Comparison of ENCODE assay signal across 3 fruit fly cellular contexts in genomic region chr3L:9624014-9624413, dm6.
TF ChIP-seq lines count a peak whose summit lies in the region.

Gene CG3335, plus strand, starts transcription at chr3L:9624237.

- TF ChIP-seq CTCF in whole organism, embryonic (GFP tag; optimal IDR thresholded peaks at IDR 0.05; lab: Kevin White, UChicago), result peak; percentile 34

TF ChIP-seq in whole organism, adult, 20 proteins besides CTCF, POLR2A, EP300 and RAD21:
- TF ChIP-seq kay (GFP tag; lab: Kevin White, UChicago; ENCODE audit: borderline replicate concordance), result no peak
- TF ChIP-seq CG11617 (GFP tag; optimal IDR thresholded peaks at IDR 0.05; lab: Kevin White, UChicago), result no peak
- TF ChIP-seq Mnt (GFP tag; optimal IDR thresholded peaks at IDR 0.05; lab: Kevin White, UChicago), result peak; percentile 95
- TF ChIP-seq CG7045 (GFP tag; optimal IDR thresholded peaks at IDR 0.05; lab: Kevin White, UChicago), result no peak
- TF ChIP-seq cic (GFP tag; optimal IDR thresholded peaks at IDR 0.05; lab: Kevin White, UChicago), result no peak
TF ChIP-seq in whole organism, adult: peak in this region for 1.

TF ChIP-seq in whole organism, embryonic, 481 proteins besides CTCF, POLR2A, EP300 and RAD21 (continues in another document):
- TF ChIP-seq CG10431 (GFP tag; optimal IDR thresholded peaks at IDR 0.05; lab: Kevin White, UChicago) (no peak), Opbp (GFP tag; IDR thresholded peaks at IDR 0.05; lab: Robert Waterston, UW; ENCODE audit: partially characterized antibody) (peak; percentile 79; the same call in 2 of the 3 replicates), CHES-1-like (GFP tag; optimal IDR thresholded peaks at IDR 0.05; lab: Kevin White, UChicago) (peak; percentile 14), CG16863 (GFP tag; optimal IDR thresholded peaks at IDR 0.05; lab: Kevin White, UChicago) (no peak), tap (tag; optimal IDR thresholded peaks at IDR 0.05; lab: Kevin White, UChicago) (no peak), CG8290 (GFP tag; optimal IDR thresholded peaks at IDR 0.05; lab: Kevin White, UChicago) (no peak), CG8290 (tag; optimal IDR thresholded peaks at IDR 0.05; lab: Kevin White, UChicago) (no peak), Myb (GFP tag; optimal IDR thresholded peaks at IDR 0.05; lab: Kevin White, UChicago) (peak; percentile 38), CG16815 (GFP tag; optimal IDR thresholded peaks at IDR 0.05; lab: Kevin White, UChicago) (no peak), Kr (GFP tag; optimal IDR thresholded peaks at IDR 0.05; lab: Kevin White, UChicago) (no peak), CG14441 (GFP tag; IDR thresholded peaks at IDR 0.05; lab: Robert Waterston, UW) (no peak), ERR (GFP tag; optimal IDR thresholded peaks at IDR 0.05; lab: Kevin White, UChicago) (no peak), CG2129 (GFP tag; IDR thresholded peaks at IDR 0.05; lab: Robert Waterston, UW; ENCODE audit: partially characterized antibody) (peak; percentile 46; the same call in 1 of the 2 replicates), Lpt (GFP tag; optimal IDR thresholded peaks at IDR 0.05; lab: Kevin White, UChicago) (no peak), CG12071 (GFP tag; optimal IDR thresholded peaks at IDR 0.05; lab: Kevin White, UChicago) (no peak), CG34422 (GFP tag; IDR thresholded peaks at IDR 0.05; lab: Robert Waterston, UW) (peak; percentile 13; the same call in 1 of the 3 replicates), CG16813 (GFP tag; IDR thresholded peaks at IDR 0.05; lab: Robert Waterston, UW; ENCODE audit: partially characterized antibody) (peak; percentile 77), Max (GFP tag; optimal IDR thresholded peaks at IDR 0.05; lab: Kevin White, UChicago) (peak; percentile 50), amos (GFP tag; IDR thresholded peaks at IDR 0.05; lab: Robert Waterston, UW; ENCODE audit: partially characterized antibody) (peak; percentile 82), CG8388 (GFP tag; optimal IDR thresholded peaks at IDR 0.05; lab: Kevin White, UChicago) (no peak), Aef1 (GFP tag; IDR thresholded peaks at IDR 0.05; lab: Robert Waterston, UW) (no peak), CG2116 (GFP tag; optimal IDR thresholded peaks at IDR 0.05; lab: Kevin White, UChicago) (peak; percentile 16), ase (GFP tag; IDR thresholded peaks at IDR 0.05; lab: Robert Waterston, UW) (no peak), ems (GFP tag; optimal IDR thresholded peaks at IDR 0.05; lab: Kevin White, UChicago) (no peak), sna (GFP tag; IDR thresholded peaks at IDR 0.05; lab: Robert Waterston, UW; ENCODE audit: partially characterized antibody) (peak; percentile 49; the same call in 1 of the 2 replicates), YL-1 (GFP tag; optimal IDR thresholded peaks at IDR 0.05; lab: Kevin White, UChicago) (peak; percentile 69), cad (GFP tag; optimal IDR thresholded peaks at IDR 0.05; lab: Kevin White, UChicago) (no peak), CG4730 (GFP tag; IDR thresholded peaks at IDR 0.05; lab: Robert Waterston, UW) (no peak), ranshi (GFP tag; IDR thresholded peaks at IDR 0.05; lab: Robert Waterston, UW) (no peak), chinmo (GFP tag; IDR thresholded peaks at IDR 0.05; lab: Robert Waterston, UW; ENCODE audit: partially characterized antibody) (0 out of 4 replicates have a peak, but pooled peaks have one; percentile 85), CG12942 (GFP tag; optimal IDR thresholded peaks at IDR 0.05; lab: Kevin White, UChicago) (no peak), HLHmδ (GFP tag; optimal IDR thresholded peaks at IDR 0.05; lab: Kevin White, UChicago) (no peak), emc (GFP tag; optimal IDR thresholded peaks at IDR 0.05; lab: Kevin White, UChicago) (no peak), hbn (GFP tag; IDR thresholded peaks at IDR 0.05; lab: Robert Waterston, UW; ENCODE audit: partially characterized antibody) (peak; percentile 78), Sry-δ (GFP tag; optimal IDR thresholded peaks at IDR 0.05; lab: Kevin White, UChicago) (peak; percentile 78), Mrtf (GFP tag; IDR thresholded peaks at IDR 0.05; lab: Robert Waterston, UW) (no peak), phol (tag; optimal IDR thresholded peaks at IDR 0.05; lab: Kevin White, UChicago) (no peak), CG2202 (tag; optimal IDR thresholded peaks at IDR 0.05; lab: Kevin White, UChicago) (no peak), repo (GFP tag; optimal IDR thresholded peaks at IDR 0.05; lab: Kevin White, UChicago) (no peak), CG4820 (GFP tag; optimal IDR thresholded peaks at IDR 0.05; lab: Kevin White, UChicago) (no peak), CG4617 (GFP tag; optimal IDR thresholded peaks at IDR 0.05; lab: Kevin White, UChicago; ENCODE audit: borderline replicate concordance) (peak; percentile 24)

TF ChIP-seq in whole organism, wandering third instar larva, 38 proteins besides CTCF, POLR2A, EP300 and RAD21:
- TF ChIP-seq brk (GFP tag; optimal IDR thresholded peaks at IDR 0.05; lab: Kevin White, UChicago), result no peak
- peak; percentile 12 for TF ChIP-seq Myc (optimal IDR thresholded peaks at IDR 0.05; lab: Kevin White, UChicago)
